Fruit fly (Drosophila melanogaster) Kc167 (cell line): ENCODE results near the gene RpL40.

Experiments used
- Sin3A ChIP-seq: fragments of >200 bp; optimal IDR thresholded peaks from 2 replicates; lab custom pipeline; 2018; ENCODE audit warnings: missing external identifiers
- h ChIP-seq: fragments of >200 bp; optimal IDR thresholded peaks from 3 replicates; lab custom pipeline; 2018; ENCODE audit warnings: missing external identifiers
- insv ChIP-seq: fragments of >200 bp; optimal IDR thresholded peaks from 3 replicates; lab custom pipeline; 2018; ENCODE audit warnings: missing external identifiers
- psq ChIP-seq: fragments of >200 bp; optimal IDR thresholded peaks from 2 replicates; lab custom pipeline; 2017; ENCODE audit warnings: missing external identifiers

DNA sequence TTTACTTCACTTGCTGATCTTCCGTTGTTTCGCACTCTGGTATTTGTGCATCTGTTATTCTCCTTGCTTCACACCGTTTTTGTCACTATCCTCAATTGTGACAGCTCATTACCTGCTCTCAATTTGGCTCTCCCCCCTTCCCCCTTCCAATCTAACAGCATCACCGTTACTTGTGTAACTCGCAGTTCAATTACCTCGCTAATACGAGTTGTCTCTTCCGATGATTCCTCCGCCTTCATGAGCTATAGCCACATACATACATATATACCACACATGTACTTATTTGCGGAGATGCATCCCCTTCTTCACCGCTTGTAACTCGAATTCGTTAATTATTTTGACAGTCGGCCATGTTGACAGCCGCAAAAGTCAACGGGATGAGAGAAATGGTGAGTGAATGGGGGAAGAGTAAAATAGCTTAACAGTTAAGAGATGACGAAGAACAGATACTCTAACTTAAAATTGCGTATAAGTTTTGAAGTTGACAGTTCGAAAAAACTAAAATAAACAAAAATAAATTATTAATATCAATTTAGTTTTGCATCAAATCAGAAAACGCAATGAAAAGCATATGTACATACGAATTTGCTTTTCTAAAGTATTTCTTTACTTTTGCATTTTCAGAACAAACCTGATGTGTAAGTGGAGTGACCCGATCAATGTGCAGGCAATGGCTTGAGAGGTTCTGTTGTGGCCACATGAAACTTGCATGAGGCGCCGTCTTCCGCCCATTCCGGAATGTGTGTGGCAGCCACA lies 42.1 kb upstream of the RpL40 start:
- TF ChIP-seq Sin3A (no peak), h (lab: Kevin White, UChicago) (no peak), psq (lab: Kevin White, UChicago) (no peak), insv (lab: Kevin White, UChicago) (no peak)
